Fruit fly (Drosophila melanogaster) whole organism, larva: ENCODE data around the gene CG5122.

Experiments
- noc ChIP-seq: fragments of 200-800 bp; sonication (Bioruptor generic); optimal IDR thresholded peaks from 3 replicates; lab custom pipeline; 2019; ENCODE audit warnings: missing biosample characterization, mild to moderate bottlenecking, missing genetic modification characterization, moderate library complexity

Gene CG5122

dm6 chr2L:13142803-13143202 lies 12.4 kb downstream of the CG5122 start, which contains the start of gene CG9928:
CG9928 (minus strand) TSS chr2L:13142903.
- TF ChIP-seq noc (tag; lab: Kevin White, UChicago): no peak

dm6 chr2L:13143522-13143921 lies 13.1 kb downstream of the CG5122 start, which contains the start of gene CG16978:
CG16978 (minus strand) TSS chr2L:13143622.
- no peak for TF ChIP-seq noc (tag; lab: Kevin White, UChicago)

- peak; percentile 84 for TF ChIP-seq noc (tag; lab: Kevin White, UChicago)
Observed at dm6 chr2L:13145035-13145683, 14.8 kb downstream of the CG5122 start.

dm6 chr2L:13146254-13146653 lies 15.9 kb downstream of the CG5122 start:
- TF ChIP-seq noc (tag; lab: Kevin White, UChicago): no peak

- no peak for TF ChIP-seq noc (tag; lab: Kevin White, UChicago)
Observed at dm6 chr2L:13154313-13154712, 23.9 kb downstream of the CG5122 start.

dm6 chr2L:13156349-13156748 lies 26.0 kb downstream of the CG5122 start:
- no peak for TF ChIP-seq noc (tag; lab: Kevin White, UChicago)

dm6 chr2L:13157903-13158302 lies 27.5 kb downstream of the CG5122 start:
- TF ChIP-seq noc (tag; lab: Kevin White, UChicago): no peak

- no peak for TF ChIP-seq noc (tag; lab: Kevin White, UChicago)
Observed at dm6 chr2L:13158510-13158909, 28.1 kb downstream of the CG5122 start, which contains the start of gene Pk34A. Pk34A (plus strand) TSS chr2L:13158810.

- TF ChIP-seq noc (tag; lab: Kevin White, UChicago): no peak
Observed at dm6 chr2L:13160227-13160626, 29.8 kb downstream of the CG5122 start, which contains the start of gene kmg. kmg (plus strand) TSS chr2L:13160527.

- TF ChIP-seq noc (tag; lab: Kevin White, UChicago): peak; percentile 89
Observed at dm6 chr2L:13164994-13165801, 34.8 kb downstream of the CG5122 start, which contains the start of gene Sirt1. Sirt1 (plus strand) TSS chr2L:13165564.

dm6 chr2L:13165802-13166347 lies 35.5 kb downstream of the CG5122 start, which contains the start of gene DnaJ-H:
DnaJ-H (minus strand) TSS chr2L:13166072.
- no peak for TF ChIP-seq noc (tag; lab: Kevin White, UChicago)

- no peak for TF ChIP-seq noc (tag; lab: Kevin White, UChicago)
Observed at dm6 chr2L:13176123-13176522, 45.7 kb downstream of the CG5122 start, which contains the start of gene CG43925. CG43925 (plus strand) TSS chr2L:13176423.

- TF ChIP-seq noc (tag; lab: Kevin White, UChicago): no peak
Observed at dm6 chr2L:13176701-13177249, 46.4 kb downstream of the CG5122 start, which contains the start of the genes Sfmbt and CG5439. Sfmbt (minus strand) TSS chr2L:13176785. CG5439 (plus strand) TSS chr2L:13177150.

dm6 chr2L:13179095-13179494 lies 48.7 kb downstream of the CG5122 start, which contains the start of gene Alg7:
Alg7 (plus strand) TSS chr2L:13179247.
- no peak for TF ChIP-seq noc (tag; lab: Kevin White, UChicago)

dm6 chr2L:13182415-13182814 lies 52.0 kb downstream of the CG5122 start, which contains the start of gene Mgat3:
Mgat3 (minus strand) TSS chr2L:13182596.
- no peak for TF ChIP-seq noc (tag; lab: Kevin White, UChicago)
